Fruit fly (Drosophila melanogaster) whole organism, embryonic: ENCODE data around the gene Tsp5D.

Experiments
- ATbp ChIP-seq: fragments of 200-800 bp; sonication (Bioruptor generic); optimal IDR thresholded peaks from 2 replicates; lab custom pipeline; 2017; ENCODE audit warnings: missing biosample characterization, mild to moderate bottlenecking, missing genetic modification characterization, missing genetic modification reagents
- CG10321 ChIP-seq: fragments of 200-800 bp; sonication (Bioruptor generic); IDR thresholded peaks from 2 replicates; pipeline ENCODE4 v1.3.6; 2022; ENCODE audit warnings: missing biosample characterization, missing genetic modification characterization
- CG10565 ChIP-seq: fragments of 200-800 bp; sonication (Bioruptor generic); optimal IDR thresholded peaks from 3 replicates; lab custom pipeline; 2016; ENCODE audit warnings: missing biosample characterization, mild to moderate bottlenecking, missing genetic modification characterization
- CG11723 ChIP-seq: fragments of 200-800 bp; sonication (Bioruptor generic); optimal IDR thresholded peaks from 2 replicates; lab custom pipeline; 2017; ENCODE audit warnings: missing biosample characterization, mild to moderate bottlenecking, missing genetic modification characterization
- CG1233 ChIP-seq: fragments of 200-800 bp; sonication (Bioruptor generic); optimal IDR thresholded peaks from 4 replicates; lab custom pipeline; 2018; ENCODE audit warnings: missing biosample characterization, mild to moderate bottlenecking, missing genetic modification characterization
- CG13624 ChIP-seq: fragments of 200-800 bp; sonication (Bioruptor generic); optimal IDR thresholded peaks from 2 replicates; lab custom pipeline; 2016; ENCODE audit warnings: missing biosample characterization, missing genetic modification characterization
- CG14860 ChIP-seq: fragments of 200-800 bp; sonication (Bioruptor generic); IDR thresholded peaks from 3 replicates; pipeline ENCODE4 v1.3.6; 2022; ENCODE audit warnings: missing biosample characterization, missing genetic modification characterization; ENCODE audit not compliant: partially characterized antibody
- CG15601 ChIP-seq: fragments of 200-800 bp; sonication (Bioruptor generic); optimal IDR thresholded peaks from 3 replicates; lab custom pipeline; 2019; ENCODE audit warnings: missing biosample characterization, mild to moderate bottlenecking, missing genetic modification characterization, moderate library complexity
- CG16813 ChIP-seq: fragments of 200-800 bp; sonication (Bioruptor generic); IDR thresholded peaks from 3 replicates; pipeline ENCODE4 v1.3.6; 2022; ENCODE audit warnings: missing biosample characterization, missing genetic modification characterization; ENCODE audit not compliant: partially characterized antibody
- CG17359 ChIP-seq: fragments of 200-800 bp; sonication (Bioruptor generic); optimal IDR thresholded peaks from 3 replicates; lab custom pipeline; 2018; ENCODE audit warnings: missing biosample characterization, mild to moderate bottlenecking, missing genetic modification characterization, moderate library complexity
- CG17829 ChIP-seq: fragments of 200-800 bp; optimal IDR thresholded peaks from 2 replicates; lab custom pipeline; 2019; ENCODE audit warnings: missing biosample characterization, mild to moderate bottlenecking, missing genetic modification characterization, moderate library complexity
- CG2202 ChIP-seq: fragments of 200-800 bp; sonication (Bioruptor generic); optimal IDR thresholded peaks from 2 replicates; lab custom pipeline; 2018; ENCODE audit warnings: missing biosample characterization, mild to moderate bottlenecking, missing genetic modification characterization
- CG30020 ChIP-seq: fragments of 200-800 bp; optimal IDR thresholded peaks from 2 replicates; lab custom pipeline; 2019; ENCODE audit warnings: missing biosample characterization, mild to moderate bottlenecking, missing genetic modification characterization, moderate library complexity
- CG31365 ChIP-seq: fragments of 200-800 bp; sonication (Bioruptor generic); optimal IDR thresholded peaks from 2 replicates; lab custom pipeline; 2018; ENCODE audit warnings: missing biosample characterization, mild to moderate bottlenecking, missing genetic modification characterization
- CG42726 ChIP-seq: fragments of 200-800 bp; sonication (Bioruptor generic); IDR thresholded peaks from 2 replicates; pipeline ENCODE4 v1.3.6; 2022; ENCODE audit warnings: missing biosample characterization, missing genetic modification characterization; ENCODE audit not compliant: partially characterized antibody
- CG4730 ChIP-seq: fragments of 200-800 bp; sonication (Bioruptor generic); IDR thresholded peaks from 2 replicates; pipeline ENCODE4 v1.3.6; 2022; ENCODE audit warnings: missing biosample characterization, missing genetic modification characterization
- CG6254 ChIP-seq: fragments of 200-800 bp; sonication (Bioruptor generic); optimal IDR thresholded peaks from 3 replicates; lab custom pipeline; 2017; ENCODE audit warnings: mild to moderate bottlenecking, missing biosample characterization, missing genetic modification reagents, missing genetic modification characterization
- CG7963 ChIP-seq: fragments of 200-800 bp; sonication (Bioruptor generic); IDR thresholded peaks from 3 replicates; pipeline ENCODE4 v1.3.6; 2022; ENCODE audit warnings: missing biosample characterization, missing genetic modification characterization; ENCODE audit not compliant: partially characterized antibody
- CG9932 ChIP-seq: fragments of 200-800 bp; sonication (Bioruptor generic); IDR thresholded peaks from 2 replicates; pipeline ENCODE4 v1.3.6; 2022; ENCODE audit warnings: missing biosample characterization, missing genetic modification characterization
- D19B ChIP-seq: fragments of 200-800 bp; sonication (Bioruptor generic); optimal IDR thresholded peaks from 2 replicates; lab custom pipeline; 2017; ENCODE audit warnings: missing biosample characterization, mild to moderate bottlenecking, missing genetic modification characterization
- Dip2 ChIP-seq: fragments of 200-800 bp; sonication (Bioruptor generic); IDR thresholded peaks from 2 replicates; pipeline ENCODE4 v1.3.6; 2022; ENCODE audit warnings: missing biosample characterization, missing genetic modification characterization
- Doc2 ChIP-seq: fragments of 200-800 bp; sonication (Bioruptor generic); IDR thresholded peaks from 2 replicates; pipeline ENCODE4 v1.3.6; 2022; ENCODE audit warnings: missing biosample characterization, missing genetic modification characterization
- Jarid2 ChIP-seq: fragments of 200-800 bp; sonication (Bioruptor generic); optimal IDR thresholded peaks from 3 replicates; lab custom pipeline; 2017; ENCODE audit warnings: mild to moderate bottlenecking, missing biosample characterization, missing genetic modification reagents, missing genetic modification characterization
- Pdp1 ChIP-seq, 2 experiments: fragments of 200-800 bp; sonication (Bioruptor generic); optimal IDR thresholded peaks; 3 replicates each; lab custom pipeline; 2016; ENCODE audit warnings: missing biosample characterization in 2 of 2, missing genetic modification characterization in 2 of 2, mild to moderate bottlenecking in 1 of 2, moderate library complexity in 1 of 2
- Side ChIP-seq: fragments of 200-800 bp; sonication (Bioruptor generic); optimal IDR thresholded peaks from 2 replicates; lab custom pipeline; 2016; ENCODE audit warnings: missing biosample characterization, missing genetic modification characterization
- Six4 ChIP-seq: fragments of 200-800 bp; sonication (Bioruptor generic); optimal IDR thresholded peaks from 2 replicates; lab custom pipeline; 2016; ENCODE audit warnings: missing biosample characterization, missing genetic modification characterization
- Sox100B ChIP-seq: fragments of 200-800 bp; sonication (Bioruptor generic); optimal IDR thresholded peaks from 3 replicates; lab custom pipeline; 2018; ENCODE audit warnings: missing biosample characterization, mild to moderate bottlenecking, missing genetic modification characterization
- Vsx1 ChIP-seq: fragments of 200-800 bp; sonication (Bioruptor generic); optimal IDR thresholded peaks from 2 replicates; lab custom pipeline; 2017; ENCODE audit warnings: missing biosample characterization, mild to moderate bottlenecking, missing genetic modification characterization, missing genetic modification reagents
- ash1 ChIP-seq: fragments of 200-800 bp; sonication (Bioruptor generic); optimal IDR thresholded peaks from 2 replicates; lab custom pipeline; 2018; ENCODE audit warnings: missing biosample characterization, mild to moderate bottlenecking, missing genetic modification characterization
- crol ChIP-seq: fragments of 200-800 bp; sonication (Bioruptor generic); IDR thresholded peaks from 2 replicates; pipeline ENCODE4 v1.3.6; 2022; ENCODE audit warnings: missing biosample characterization, missing genetic modification characterization
- dimm ChIP-seq: fragments of 200-800 bp; sonication (Bioruptor generic); IDR thresholded peaks from 2 replicates; pipeline ENCODE4 v1.3.6; 2022; ENCODE audit warnings: missing biosample characterization, missing genetic modification characterization
- disco-r ChIP-seq: fragments of 200-800 bp; sonication (Bioruptor generic); optimal IDR thresholded peaks from 2 replicates; lab custom pipeline; 2016; ENCODE audit warnings: missing biosample characterization, missing genetic modification characterization
- exex ChIP-seq: fragments of 200-800 bp; sonication (Bioruptor generic); optimal IDR thresholded peaks from 4 replicates; lab custom pipeline; 2018; ENCODE audit warnings: missing biosample characterization, mild to moderate bottlenecking, missing genetic modification characterization, moderate library complexity
- fru ChIP-seq: fragments of >200 bp; optimal IDR thresholded peaks from 2 replicates; lab custom pipeline; 2017
- grau ChIP-seq: fragments of 200-800 bp; optimal IDR thresholded peaks from 3 replicates; lab custom pipeline; 2019; ENCODE audit warnings: missing biosample characterization, mild to moderate bottlenecking, missing genetic modification characterization, moderate library complexity
- grn ChIP-seq: fragments of 200-800 bp; sonication (Bioruptor generic); optimal IDR thresholded peaks from 3 replicates; lab custom pipeline; 2017; ENCODE audit warnings: missing biosample characterization, missing genetic modification characterization
- maf-S ChIP-seq: fragments of 200-800 bp; sonication (Bioruptor generic); optimal IDR thresholded peaks from 2 replicates; lab custom pipeline; 2016; ENCODE audit warnings: missing biosample characterization, missing genetic modification characterization
- mirr ChIP-seq: fragments of 200-800 bp; sonication (Bioruptor generic); optimal IDR thresholded peaks from 3 replicates; lab custom pipeline; 2018; ENCODE audit warnings: missing biosample characterization, mild to moderate bottlenecking, missing genetic modification characterization
- pfk ChIP-seq: fragments of 200-800 bp; sonication (Bioruptor generic); optimal IDR thresholded peaks from 2 replicates; lab custom pipeline; 2018; ENCODE audit warnings: missing biosample characterization, mild to moderate bottlenecking, missing genetic modification characterization, moderate library complexity
- repo ChIP-seq: fragments of 200-800 bp; sonication (Bioruptor generic); optimal IDR thresholded peaks from 2 replicates; lab custom pipeline; 2016; ENCODE audit warnings: missing biosample characterization, missing genetic modification characterization
- ro ChIP-seq: fragments of 200-800 bp; sonication (Bioruptor generic); IDR thresholded peaks from 2 replicates; pipeline ENCODE4 v1.3.6; 2022; ENCODE audit warnings: missing biosample characterization, missing genetic modification characterization
- salm ChIP-seq: fragments of 200-800 bp; sonication (Bioruptor generic); optimal IDR thresholded peaks from 2 replicates; lab custom pipeline; 2018; ENCODE audit warnings: missing biosample characterization, mild to moderate bottlenecking, missing genetic modification characterization
- sd ChIP-seq: fragments of 200-800 bp; sonication (Bioruptor generic); optimal IDR thresholded peaks from 3 replicates; lab custom pipeline; 2018; ENCODE audit warnings: missing biosample characterization, mild to moderate bottlenecking, missing genetic modification characterization, moderate library complexity
- seq ChIP-seq: fragments of 200-800 bp; sonication (Bioruptor generic); IDR thresholded peaks from 2 replicates; pipeline ENCODE4 v1.3.6; 2022; ENCODE audit warnings: missing biosample characterization, missing genetic modification characterization
- sug ChIP-seq: fragments of 200-800 bp; optimal IDR thresholded peaks from 2 replicates; lab custom pipeline; 2019; ENCODE audit warnings: missing biosample characterization, mild to moderate bottlenecking, missing genetic modification characterization, moderate library complexity
- vnd ChIP-seq: fragments of 200-800 bp; sonication (Bioruptor generic); IDR thresholded peaks from 3 replicates; pipeline ENCODE4 v1.3.6; 2022; ENCODE audit warnings: missing biosample characterization, missing genetic modification characterization; ENCODE audit not compliant: partially characterized antibody
- zen ChIP-seq: fragments of 200-800 bp; sonication (Bioruptor generic); optimal IDR thresholded peaks from 3 replicates; lab custom pipeline; 2018; ENCODE audit warnings: missing biosample characterization, mild to moderate bottlenecking, missing genetic modification characterization, moderate library complexity

The Tsp5D gene

DNA sequence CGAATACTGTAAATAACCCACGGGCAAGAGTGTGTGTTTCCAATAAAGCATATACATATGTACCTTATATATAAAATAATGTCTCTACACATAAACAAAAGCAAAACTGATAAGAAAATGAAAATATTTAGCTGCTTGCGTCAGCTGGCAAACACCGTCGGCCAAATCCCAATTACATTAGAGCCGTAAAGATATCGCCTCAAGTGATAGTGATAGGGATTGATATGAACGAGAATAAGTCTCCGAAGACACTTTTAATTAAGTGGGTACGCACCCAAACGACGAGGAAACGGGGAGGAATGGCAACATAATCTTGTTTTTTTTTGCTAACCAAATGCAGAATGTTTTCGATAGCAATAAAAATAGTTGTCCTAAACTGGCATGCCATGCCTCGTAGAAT, 10.1 kb downstream of the Tsp5D start:
- TF ChIP-seq mirr (peak; percentile 74), CG14860 (GFP tag; lab: Robert Waterston, UW) (no peak), sd (tag; lab: Kevin White, UChicago) (peak; percentile 30), sug (tag; lab: Kevin White, UChicago) (peak; percentile 26), CG10321 (no peak), exex (tag; lab: Kevin White, UChicago) (peak; percentile 81), seq (no peak), CG4730 (no peak), Pdp1 (GFP tag; optimal IDR thresholded peaks at IDR 0.05; lab: Kevin White, UChicago) (peak in 1 of 2 experiments; percentile 7)
- TF ChIP-seq, all 482 proteins: peak for 5

DNA sequence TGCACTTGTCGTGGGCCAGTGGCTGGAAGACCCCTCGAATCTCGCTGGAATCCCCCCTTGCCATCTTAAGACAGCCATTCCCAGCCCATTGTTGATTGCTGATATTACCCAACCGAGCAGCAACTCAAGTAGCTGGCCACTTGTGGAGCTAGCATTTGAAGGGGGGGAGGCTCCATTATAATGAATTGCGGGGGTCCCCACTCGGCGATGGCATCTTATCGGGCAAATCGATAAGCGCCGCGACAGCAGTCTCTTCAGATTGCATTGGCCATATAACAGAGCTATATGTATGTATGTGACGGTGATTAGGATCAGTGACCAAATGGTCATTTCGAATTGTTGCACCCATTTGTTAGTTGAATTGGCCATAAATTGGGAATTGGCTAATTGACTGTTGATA, 12.5 kb downstream of the Tsp5D start:
- TF ChIP-seq exex (tag; lab: Kevin White, UChicago) (peak; percentile 27), ash1 (no peak), sug (tag; lab: Kevin White, UChicago) (peak; percentile 91), grau (tag; lab: Kevin White, UChicago) (no peak), Six4 (GFP tag; lab: Kevin White, UChicago) (no peak), crol (peak; percentile 34; the same call in 1 of the 2 replicates), repo (GFP tag; lab: Kevin White, UChicago) (no peak), CG30020 (tag; lab: Kevin White, UChicago) (no peak), Doc2 (GFP tag; lab: Robert Waterston, UW) (no peak), CG6254 (GFP tag; lab: Kevin White, UChicago) (no peak), vnd (0 out of 3 replicates have a peak, but pooled peaks have one; percentile 34), Pdp1 (GFP tag; optimal IDR thresholded peaks at IDR 0.05; lab: Kevin White, UChicago) (peak in 1 of 2 experiments; percentile 38), D19B (no peak), pfk (GFP tag; lab: Kevin White, UChicago) (no peak), CG16813 (GFP tag; lab: Robert Waterston, UW) (no peak), CG1233 (GFP tag; lab: Kevin White, UChicago) (no peak), salm (tag; lab: Kevin White, UChicago) (no peak), CG13624 (GFP tag; lab: Kevin White, UChicago) (no peak), grn (GFP tag; lab: Kevin White, UChicago) (peak; percentile 91), ro (GFP tag; lab: Robert Waterston, UW) (no peak), CG7963 (GFP tag; lab: Robert Waterston, UW) (no peak), Dip2 (GFP tag; lab: Robert Waterston, UW) (no peak), zen (tag; lab: Kevin White, UChicago) (no peak)
- TF ChIP-seq, all 482 proteins: peak for 6

- TF ChIP-seq CG31365 (tag; lab: Kevin White, UChicago): no peak
- no peak for TF ChIP-seq Jarid2 (GFP tag; lab: Kevin White, UChicago)
- TF ChIP-seq disco-r (GFP tag; lab: Kevin White, UChicago): no peak
- no peak for TF ChIP-seq CG9932 (GFP tag; lab: Robert Waterston, UW)
- no peak for TF ChIP-seq Vsx1 (GFP tag; lab: Kevin White, UChicago)
- no peak for TF ChIP-seq exex (tag; lab: Kevin White, UChicago)
- peak; percentile 49 for TF ChIP-seq ATbp (GFP tag; lab: Kevin White, UChicago)
- TF ChIP-seq CG42726 (GFP tag; lab: Robert Waterston, UW): no peak
- no peak for TF ChIP-seq maf-S (GFP tag; lab: Kevin White, UChicago)
- TF ChIP-seq CG10565 (GFP tag; lab: Kevin White, UChicago): no peak
- TF ChIP-seq fru: no peak
- peak; percentile 42; the same call in 1 of the 2 replicates for TF ChIP-seq dimm (GFP tag; lab: Robert Waterston, UW)
- no peak for TF ChIP-seq CG17829 (tag; lab: Kevin White, UChicago)
- no peak for TF ChIP-seq CG2202 (tag; lab: Kevin White, UChicago)
- no peak for TF ChIP-seq CG11723
- no peak for TF ChIP-seq CG15601
- TF ChIP-seq CG17359 (tag; lab: Kevin White, UChicago): peak; percentile 62
- peak; percentile 8 for TF ChIP-seq Sox100B (GFP tag; lab: Kevin White, UChicago)
- TF ChIP-seq Side: no peak
Observed at dm6 chrX:6059135-6059824, 15.4 kb downstream of the Tsp5D start.
